Fruit fly (Drosophila melanogaster) whole organism, embryonic: Measurements from ENCODE around the gene Agpat4.

ENCODE experiments used
- CG10959 ChIP-seq: fragments of 200-800 bp; sonication (Bioruptor generic); IDR thresholded peaks from 2 replicates; pipeline ENCODE4 v1.3.6; 2022; ENCODE audit warnings: missing biosample characterization, missing genetic modification characterization
- CG13296 ChIP-seq: fragments of 200-800 bp; sonication (Bioruptor generic); optimal IDR thresholded peaks from 3 replicates; lab custom pipeline; 2018; ENCODE audit warnings: missing biosample characterization, mild to moderate bottlenecking, missing genetic modification characterization
- CG13424 ChIP-seq: fragments of 200-800 bp; sonication (Bioruptor generic); optimal IDR thresholded peaks from 2 replicates; lab custom pipeline; 2019; ENCODE audit warnings: missing biosample characterization, mild to moderate bottlenecking, missing genetic modification characterization, moderate library complexity
- CG14441 ChIP-seq: fragments of 200-800 bp; sonication (Bioruptor generic); IDR thresholded peaks from 2 replicates; pipeline ENCODE4 v1.3.6; 2022; ENCODE audit warnings: missing biosample characterization, missing genetic modification characterization
- CG17359 ChIP-seq: fragments of 200-800 bp; sonication (Bioruptor generic); optimal IDR thresholded peaks from 3 replicates; lab custom pipeline; 2018; ENCODE audit warnings: missing biosample characterization, mild to moderate bottlenecking, missing genetic modification characterization, moderate library complexity
- CG17912 ChIP-seq: fragments of 200-800 bp; sonication (Bioruptor generic); optimal IDR thresholded peaks from 2 replicates; lab custom pipeline; 2018; ENCODE audit warnings: missing biosample characterization, mild to moderate bottlenecking, missing genetic modification characterization
- CG2712 ChIP-seq: fragments of 200-800 bp; optimal IDR thresholded peaks from 3 replicates; lab custom pipeline; 2019; ENCODE audit warnings: missing biosample characterization, mild to moderate bottlenecking, missing genetic modification characterization, moderate library complexity
- CG30020 ChIP-seq: fragments of 200-800 bp; optimal IDR thresholded peaks from 2 replicates; lab custom pipeline; 2019; ENCODE audit warnings: missing biosample characterization, mild to moderate bottlenecking, missing genetic modification characterization, moderate library complexity
- CG30431 ChIP-seq: fragments of 200-800 bp; sonication (Bioruptor generic); optimal IDR thresholded peaks from 2 replicates; lab custom pipeline; 2017; ENCODE audit warnings: missing biosample characterization, missing genetic modification characterization
- CG3065 ChIP-seq: fragments of 200-800 bp; sonication (Bioruptor generic); optimal IDR thresholded peaks from 2 replicates; lab custom pipeline; 2016; ENCODE audit warnings: missing biosample characterization, missing genetic modification characterization
- CG31224 ChIP-seq: fragments of 200-800 bp; sonication (Bioruptor generic); IDR thresholded peaks from 2 replicates; pipeline ENCODE4 v1.3.6; 2022; ENCODE audit warnings: missing biosample characterization, missing genetic modification characterization
- CG34422 ChIP-seq: fragments of 200-800 bp; sonication (Bioruptor generic); IDR thresholded peaks from 3 replicates; pipeline ENCODE4 v1.3.6; 2022; ENCODE audit warnings: missing biosample characterization, missing genetic modification characterization
- CG3847 ChIP-seq: fragments of 200-800 bp; sonication (Bioruptor generic); IDR thresholded peaks from 2 replicates; pipeline ENCODE4 v1.3.6; 2022; ENCODE audit warnings: missing biosample characterization, missing genetic modification characterization
- CG42726 ChIP-seq: fragments of 200-800 bp; sonication (Bioruptor generic); IDR thresholded peaks from 2 replicates; pipeline ENCODE4 v1.3.6; 2022; ENCODE audit warnings: missing biosample characterization, missing genetic modification characterization; ENCODE audit not compliant: partially characterized antibody
- CG6683 ChIP-seq: fragments of 200-800 bp; sonication (Bioruptor generic); optimal IDR thresholded peaks from 2 replicates; lab custom pipeline; 2017; ENCODE audit warnings: missing biosample characterization, mild to moderate bottlenecking, missing genetic modification characterization, missing genetic modification reagents
- CG6813 ChIP-seq: fragments of 200-800 bp; sonication (Bioruptor generic); optimal IDR thresholded peaks from 2 replicates; lab custom pipeline; 2017; ENCODE audit warnings: missing biosample characterization, missing genetic modification characterization, mild to moderate bottlenecking, moderate library complexity, missing genetic modification reagents
- CG7963 ChIP-seq: fragments of 200-800 bp; sonication (Bioruptor generic); IDR thresholded peaks from 3 replicates; pipeline ENCODE4 v1.3.6; 2022; ENCODE audit warnings: missing biosample characterization, missing genetic modification characterization; ENCODE audit not compliant: partially characterized antibody
- Chrac-16 ChIP-seq: fragments of 200-800 bp; sonication (Bioruptor generic); optimal IDR thresholded peaks from 3 replicates; lab custom pipeline; 2016; ENCODE audit warnings: missing biosample characterization, missing genetic modification characterization
- D19A ChIP-seq: fragments of 200-800 bp; optimal IDR thresholded peaks from 3 replicates; lab custom pipeline; 2019; ENCODE audit warnings: missing biosample characterization, mild to moderate bottlenecking, missing genetic modification characterization, moderate library complexity
- Gug ChIP-seq: fragments of 200-800 bp; sonication (Bioruptor generic); IDR thresholded peaks from 4 replicates; pipeline ENCODE4 v1.3.6; 2022; ENCODE audit warnings: missing biosample characterization, missing genetic modification characterization
- HHEX ChIP-seq: fragments of 200-800 bp; sonication (Bioruptor generic); optimal IDR thresholded peaks from 3 replicates; lab custom pipeline; 2017; ENCODE audit warnings: missing biosample characterization, mild to moderate bottlenecking, missing genetic modification characterization, missing genetic modification reagents
- HmgZ ChIP-seq: fragments of 200-800 bp; sonication (Bioruptor generic); optimal IDR thresholded peaks from 2 replicates; lab custom pipeline; 2018; ENCODE audit warnings: missing biosample characterization, mild to moderate bottlenecking, missing genetic modification characterization
- Hmr ChIP-seq: fragments of 200-800 bp; sonication (Bioruptor generic); optimal IDR thresholded peaks from 3 replicates; lab custom pipeline; 2017; ENCODE audit warnings: mild to moderate bottlenecking, missing biosample characterization, missing genetic modification reagents, missing genetic modification characterization
- Hr3 ChIP-seq: fragments of 200-800 bp; sonication (Bioruptor generic); optimal IDR thresholded peaks from 3 replicates; lab custom pipeline; 2016; ENCODE audit warnings: missing biosample characterization, missing genetic modification characterization
- Jarid2 ChIP-seq: fragments of 200-800 bp; sonication (Bioruptor generic); optimal IDR thresholded peaks from 3 replicates; lab custom pipeline; 2017; ENCODE audit warnings: mild to moderate bottlenecking, missing biosample characterization, missing genetic modification reagents, missing genetic modification characterization
- Med ChIP-seq: fragments of 200-800 bp; sonication (Bioruptor generic); peaks from one replicate; lab custom pipeline; 2016; ENCODE audit warnings: missing biosample characterization, missing genetic modification characterization, mild to moderate bottlenecking, inconsistent platforms, moderate library complexity
- Sry-δ ChIP-seq: fragments of 200-800 bp; sonication (Bioruptor generic); optimal IDR thresholded peaks from 2 replicates; lab custom pipeline; 2016; ENCODE audit warnings: missing biosample characterization, missing genetic modification characterization
- Xbp1 ChIP-seq: fragments of 200-800 bp; sonication (Bioruptor generic); optimal IDR thresholded peaks from 3 replicates; lab custom pipeline; 2016; ENCODE audit warnings: missing biosample characterization, mild to moderate bottlenecking, missing genetic modification characterization
- abd-A ChIP-seq: fragments of 200-800 bp; sonication (Bioruptor generic); optimal IDR thresholded peaks from 3 replicates; lab custom pipeline; 2019; ENCODE audit warnings: missing biosample characterization, mild to moderate bottlenecking, missing genetic modification characterization, moderate library complexity
- aop ChIP-seq: fragments of 200-800 bp; sonication (Bioruptor generic); IDR thresholded peaks from 2 replicates; pipeline ENCODE4 v1.3.6; 2022; ENCODE audit warnings: missing biosample characterization, missing genetic modification characterization
- ara ChIP-seq: fragments of 200-800 bp; sonication (Bioruptor generic); IDR thresholded peaks from 2 replicates; pipeline ENCODE4 v1.3.6; 2022; ENCODE audit warnings: missing biosample characterization, missing genetic modification characterization
- caup ChIP-seq: fragments of 200-800 bp; sonication (Bioruptor generic); optimal IDR thresholded peaks from 3 replicates; lab custom pipeline; 2017; ENCODE audit warnings: missing biosample characterization, mild to moderate bottlenecking, missing genetic modification characterization, moderate library complexity; ENCODE audit not compliant: severe bottlenecking
- cg ChIP-seq: fragments of 200-800 bp; sonication (Bioruptor generic); optimal IDR thresholded peaks from 3 replicates; lab custom pipeline; 2019; ENCODE audit warnings: missing biosample characterization, mild to moderate bottlenecking, missing genetic modification characterization, moderate library complexity
- eyg ChIP-seq: fragments of 200-800 bp; sonication (Bioruptor generic); optimal IDR thresholded peaks from 3 replicates; lab custom pipeline; 2016; ENCODE audit warnings: missing biosample characterization, missing genetic modification characterization
- fru ChIP-seq: fragments of >200 bp; optimal IDR thresholded peaks from 2 replicates; lab custom pipeline; 2017
- fu2 ChIP-seq: fragments of 200-800 bp; sonication (Bioruptor generic); optimal IDR thresholded peaks from 2 replicates; lab custom pipeline; 2016; ENCODE audit warnings: missing biosample characterization, missing genetic modification characterization
- gce ChIP-seq: fragments of 200-800 bp; sonication (Bioruptor generic); IDR thresholded peaks from 3 replicates; pipeline ENCODE4 v1.3.6; 2022; ENCODE audit warnings: missing biosample characterization, missing genetic modification characterization
- grn ChIP-seq: fragments of 200-800 bp; sonication (Bioruptor generic); optimal IDR thresholded peaks from 3 replicates; lab custom pipeline; 2017; ENCODE audit warnings: missing biosample characterization, missing genetic modification characterization
- gsb-n ChIP-seq: fragments of 200-800 bp; sonication (Bioruptor generic); optimal IDR thresholded peaks from 3 replicates; lab custom pipeline; 2018; ENCODE audit warnings: missing biosample characterization, mild to moderate bottlenecking, missing genetic modification characterization
- kah ChIP-seq: fragments of 200-800 bp; sonication (Bioruptor generic); optimal IDR thresholded peaks from 2 replicates; lab custom pipeline; 2018; ENCODE audit warnings: missing biosample characterization, mild to moderate bottlenecking, missing genetic modification characterization
- luna ChIP-seq: fragments of 200-800 bp; sonication (Bioruptor generic); optimal IDR thresholded peaks from 2 replicates; lab custom pipeline; 2016; ENCODE audit warnings: missing biosample characterization, missing genetic modification characterization
- ro ChIP-seq: fragments of 200-800 bp; sonication (Bioruptor generic); IDR thresholded peaks from 2 replicates; pipeline ENCODE4 v1.3.6; 2022; ENCODE audit warnings: missing biosample characterization, missing genetic modification characterization
- salm ChIP-seq: fragments of 200-800 bp; sonication (Bioruptor generic); optimal IDR thresholded peaks from 2 replicates; lab custom pipeline; 2018; ENCODE audit warnings: missing biosample characterization, mild to moderate bottlenecking, missing genetic modification characterization
- sc ChIP-seq, 3 experiments: fragments of >200 bp in 2 of 3; fragments of 200-800 bp in 1 of 3; sonication (Bioruptor generic) in 1 of 3; optimal IDR thresholded peaks; 2 replicates in 2 of 3; 3 replicates in 1 of 3; lab custom pipeline; 2017; ENCODE audit warnings: mild to moderate bottlenecking in 1 of 3, missing biosample characterization in 1 of 3, missing genetic modification characterization in 1 of 3, missing genetic modification reagents in 1 of 3
- tap ChIP-seq: fragments of 200-800 bp; optimal IDR thresholded peaks from 3 replicates; lab custom pipeline; 2019; ENCODE audit warnings: missing biosample characterization, mild to moderate bottlenecking, missing genetic modification characterization, moderate library complexity
- tna ChIP-seq: fragments of 200-800 bp; sonication (Bioruptor generic); IDR thresholded peaks from 2 replicates; pipeline ENCODE4 v1.3.6; 2022; ENCODE audit warnings: missing biosample characterization, missing genetic modification characterization; ENCODE audit not compliant: partially characterized antibody
- twi ChIP-seq: fragments of 200-800 bp; optimal IDR thresholded peaks from 2 replicates; lab custom pipeline; 2019; ENCODE audit warnings: missing biosample characterization, mild to moderate bottlenecking, missing genetic modification characterization, moderate library complexity
- unpg ChIP-seq: fragments of 200-800 bp; sonication (Bioruptor generic); optimal IDR thresholded peaks from 3 replicates; lab custom pipeline; 2018; ENCODE audit warnings: missing biosample characterization, mild to moderate bottlenecking, missing genetic modification characterization, moderate library complexity
- usp ChIP-seq: fragments of >200 bp; optimal IDR thresholded peaks from 2 replicates; lab custom pipeline; 2017; ENCODE audit warnings: missing biosample characterization, missing genetic modification characterization
- wdn ChIP-seq: fragments of 200-800 bp; sonication (Bioruptor generic); IDR thresholded peaks from 2 replicates; pipeline ENCODE4 v1.3.6; 2022; ENCODE audit warnings: missing biosample characterization, missing genetic modification characterization

Agpat4 gene

dm6 chr3L:16381184-16381797, at the start of gene Agpat4 (continued):
- peak; percentile 64 for TF ChIP-seq cg
- peak; percentile 52 for TF ChIP-seq HmgZ (tag; lab: Kevin White, UChicago)
- TF ChIP-seq gce (GFP tag; lab: Robert Waterston, UW) = no peak
- TF ChIP-seq gsb-n (tag; lab: Kevin White, UChicago) = no peak
- TF ChIP-seq Hmr (GFP tag; lab: Kevin White, UChicago) = peak; percentile 34
- TF ChIP-seq unpg = no peak
- TF ChIP-seq CG10959 (GFP tag; lab: Robert Waterston, UW) = no peak
- TF ChIP-seq fru (lab: Kevin White, UChicago) = no peak
- no peak for TF ChIP-seq D19A
- TF ChIP-seq fu2 (GFP tag; lab: Kevin White, UChicago) = no peak
- no peak for TF ChIP-seq CG31224 (GFP tag; lab: Robert Waterston, UW)
- no peak for TF ChIP-seq usp (GFP tag; lab: Kevin White, UChicago)
- no peak for TF ChIP-seq CG13424 (tag; lab: Kevin White, UChicago)
- peak; percentile 10 for TF ChIP-seq twi (tag; lab: Kevin White, UChicago)
- TF ChIP-seq CG30020 = no peak
- TF ChIP-seq Med = peak; percentile 2
- TF ChIP-seq luna = no peak
- TF ChIP-seq CG14441 (GFP tag; lab: Robert Waterston, UW) = no peak
- TF ChIP-seq sc (optimal IDR thresholded peaks at IDR 0.05; lab: Kevin White, UChicago) = no peak
- no peak for TF ChIP-seq sc (GFP tag; optimal IDR thresholded peaks at IDR 0.05; lab: Kevin White, UChicago)
- no peak for TF ChIP-seq tap
- TF ChIP-seq grn = peak; percentile 100
- no peak for TF ChIP-seq CG17912
- peak; percentile 40 for TF ChIP-seq Sry-δ (GFP tag; lab: Kevin White, UChicago)
- TF ChIP-seq wdn (GFP tag; lab: Robert Waterston, UW) = no peak
- TF ChIP-seq kah (GFP tag; lab: Kevin White, UChicago) = no peak
- TF ChIP-seq Hr3 (GFP tag; lab: Kevin White, UChicago) = no peak
- no peak for TF ChIP-seq CG13296 (GFP tag; lab: Kevin White, UChicago)
- TF ChIP-seq aop (GFP tag; lab: Robert Waterston, UW) = no peak
- TF ChIP-seq Xbp1 = no peak
- no peak for TF ChIP-seq Gug (GFP tag; lab: Robert Waterston, UW)
- no peak for TF ChIP-seq Chrac-16 (GFP tag; lab: Kevin White, UChicago)
- TF ChIP-seq CG17359 = no peak
- peak; percentile 1 for TF ChIP-seq CG3065 (GFP tag; lab: Kevin White, UChicago)
- no peak for TF ChIP-seq CG6813 (GFP tag; lab: Kevin White, UChicago)
- TF ChIP-seq CG3847 (GFP tag; lab: Robert Waterston, UW) = no peak
- TF ChIP-seq tna (GFP tag; lab: Robert Waterston, UW) = no peak
- TF ChIP-seq Jarid2 (GFP tag; lab: Kevin White, UChicago) = no peak
- no peak for TF ChIP-seq CG6683
- no peak for TF ChIP-seq ara (GFP tag; lab: Robert Waterston, UW)
- no peak for TF ChIP-seq ro (GFP tag; lab: Robert Waterston, UW)
- TF ChIP-seq CG7963 (GFP tag; lab: Robert Waterston, UW) = no peak
- no peak for TF ChIP-seq salm (tag; lab: Kevin White, UChicago)
- TF ChIP-seq abd-A (tag; lab: Kevin White, UChicago) = no peak
- TF ChIP-seq HHEX (GFP tag; lab: Kevin White, UChicago) = peak; percentile 13
- TF ChIP-seq caup (GFP tag; lab: Kevin White, UChicago) = peak; percentile 2
- TF ChIP-seq eyg = no peak
- TF ChIP-seq CG34422 (GFP tag; lab: Robert Waterston, UW) = peak; percentile 68; the same call in 1 of the 3 replicates
- TF ChIP-seq CG2712 (tag; lab: Kevin White, UChicago) = peak; percentile 6
- TF ChIP-seq CG30431 (GFP tag; lab: Kevin White, UChicago) = no peak
- TF ChIP-seq CG42726 (GFP tag; lab: Robert Waterston, UW) = peak; percentile 68; the same call in 1 of the 2 replicates
